Worm (Caenorhabditis elegans) whole organism, L2 larva: ENCODE data around the gene Y53G8AR.8.

Experiments used
- C34F6.9 ChIP-seq: fragments of 150-350 bp; optimal IDR thresholded peaks from 2 replicates; lab custom pipeline; 2014; ENCODE audit warnings: missing biosample characterization, missing genetic modification characterization
- Y55F3AM.14 ChIP-seq: fragments of 200-800 bp; sonication (Bioruptor generic); optimal IDR thresholded peaks from 2 replicates; lab custom pipeline; 2018; ENCODE audit warnings: mild to moderate bottlenecking, missing genetic modification characterization, missing compliant biosample characterization
- alr-1 ChIP-seq: fragments of 150-350 bp; optimal IDR thresholded peaks from 2 replicates; lab custom pipeline; 2014; ENCODE audit warnings: missing biosample characterization, missing genetic modification characterization
- aly-2 ChIP-seq: fragments of 150-350 bp; optimal IDR thresholded peaks from 2 replicates; lab custom pipeline; 2014; ENCODE audit warnings: missing biosample characterization, missing genetic modification characterization
- ama-1 ChIP-seq: fragments of 150-350 bp; optimal IDR thresholded peaks from 2 replicates; lab custom pipeline; 2018; ENCODE audit warnings: inconsistent platforms
- blmp-1 ChIP-seq: sonication (generic microtip); optimal IDR thresholded peaks from 2 replicates; lab custom pipeline; 2017; ENCODE audit warnings: missing genetic modification characterization, mild to moderate bottlenecking, missing compliant biosample characterization, antibody characterized with exemption, moderate library complexity; ENCODE audit not compliant: insufficient read depth
- ceh-16 ChIP-seq: fragments of 150-350 bp; optimal IDR thresholded peaks from 2 replicates; lab custom pipeline; 2014; ENCODE audit warnings: missing biosample characterization, missing genetic modification characterization
- ceh-82 ChIP-seq: fragments of 150-350 bp; optimal IDR thresholded peaks from 2 replicates; lab custom pipeline; 2014; ENCODE audit warnings: missing biosample characterization, missing genetic modification characterization
- crh-2 ChIP-seq: sonication (generic microtip); optimal IDR thresholded peaks from 2 replicates; lab custom pipeline; 2017; ENCODE audit warnings: missing biosample characterization, missing genetic modification characterization
- dmd-4 ChIP-seq: sonication (generic microtip); optimal IDR thresholded peaks from 2 replicates; lab custom pipeline; 2017; ENCODE audit warnings: missing biosample characterization, missing genetic modification characterization
- egl-27 ChIP-seq: sonication (generic microtip); optimal IDR thresholded peaks from 3 replicates; lab custom pipeline; 2017; ENCODE audit warnings: missing biosample characterization, missing genetic modification reagents, missing genetic modification characterization
- elt-1 ChIP-seq: fragments of 150-350 bp; optimal IDR thresholded peaks from 2 replicates; lab custom pipeline; 2014; ENCODE audit warnings: missing biosample characterization, missing genetic modification characterization
- elt-3 ChIP-seq: sonication (generic microtip); optimal IDR thresholded peaks from 2 replicates; lab custom pipeline; 2017; ENCODE audit warnings: missing biosample characterization, missing genetic modification characterization
- fos-1 ChIP-seq: fragments of 150-350 bp; optimal IDR thresholded peaks from 2 replicates; lab custom pipeline; 2014; ENCODE audit warnings: missing biosample characterization, missing genetic modification characterization
- gmeb-1 ChIP-seq: fragments of 150-350 bp; optimal IDR thresholded peaks from 2 replicates; lab custom pipeline; 2014; ENCODE audit warnings: missing biosample characterization, missing genetic modification characterization
- lin-11 ChIP-seq: fragments of 150-350 bp; sonication (generic microtip); optimal IDR thresholded peaks from 2 replicates; lab custom pipeline; 2014; ENCODE audit warnings: missing biosample characterization, missing genetic modification characterization, inconsistent platforms, mixed read lengths
- lin-39 ChIP-seq: fragments of 150-350 bp; optimal IDR thresholded peaks from 2 replicates; lab custom pipeline; 2014; ENCODE audit warnings: missing biosample characterization, missing genetic modification reagents, missing genetic modification characterization
- lsy-2 ChIP-seq, 2 experiments: fragments of 150-350 bp in 1 of 2; sonication (generic microtip) in 1 of 2; optimal IDR thresholded peaks; 2 replicates each; lab custom pipeline; 2014 to 2017; ENCODE audit warnings: missing biosample characterization in 2 of 2, missing genetic modification characterization in 2 of 2
- mbf-1 ChIP-seq: sonication (generic microtip); optimal IDR thresholded peaks from 2 replicates; lab custom pipeline; 2017; ENCODE audit warnings: missing biosample characterization, missing genetic modification characterization
- mdl-1 ChIP-seq, 2 experiments: fragments of 150-350 bp in 1 of 2; sonication (generic microtip) in 1 of 2; optimal IDR thresholded peaks; 2 replicates each; lab custom pipeline; 2017; ENCODE audit warnings: missing biosample characterization in 2 of 2, missing genetic modification characterization in 2 of 2
- nhr-10 ChIP-seq: sonication (generic microtip); optimal IDR thresholded peaks from 2 replicates; lab custom pipeline; 2017; ENCODE audit warnings: missing biosample characterization, missing genetic modification characterization
- nhr-11 ChIP-seq: fragments of 150-350 bp; optimal IDR thresholded peaks from 2 replicates; lab custom pipeline; 2014; ENCODE audit warnings: missing biosample characterization, missing genetic modification characterization
- nhr-12 ChIP-seq: fragments of 150-350 bp; optimal IDR thresholded peaks from 2 replicates; lab custom pipeline; 2014; ENCODE audit warnings: missing biosample characterization, missing genetic modification characterization
- nhr-129 ChIP-seq: fragments of 150-350 bp; optimal IDR thresholded peaks from 2 replicates; lab custom pipeline; 2014; ENCODE audit warnings: missing biosample characterization, missing genetic modification characterization
- nhr-21 ChIP-seq: fragments of 150-350 bp; optimal IDR thresholded peaks from 2 replicates; lab custom pipeline; 2014; ENCODE audit warnings: missing biosample characterization, missing genetic modification characterization
- nhr-23 ChIP-seq: fragments of 150-350 bp; optimal IDR thresholded peaks from 2 replicates; lab custom pipeline; 2014; ENCODE audit warnings: missing biosample characterization, missing genetic modification reagents, missing genetic modification characterization
- nhr-237 ChIP-seq: fragments of 150-350 bp; optimal IDR thresholded peaks from 2 replicates; lab custom pipeline; 2014; ENCODE audit warnings: missing biosample characterization, missing genetic modification characterization
- nhr-6 ChIP-seq: fragments of 150-350 bp; optimal IDR thresholded peaks from 2 replicates; lab custom pipeline; 2014; ENCODE audit warnings: missing biosample characterization, missing genetic modification characterization
- nhr-77 ChIP-seq: fragments of 150-350 bp; optimal IDR thresholded peaks from 2 replicates; lab custom pipeline; 2014; ENCODE audit warnings: missing biosample characterization, missing genetic modification characterization
- peb-1 ChIP-seq: fragments of 150-350 bp; optimal IDR thresholded peaks from 2 replicates; lab custom pipeline; 2014; ENCODE audit warnings: missing biosample characterization, missing genetic modification characterization
- sem-4 ChIP-seq: fragments of 150-350 bp; optimal IDR thresholded peaks from 2 replicates; lab custom pipeline; 2014; ENCODE audit warnings: missing biosample characterization, missing genetic modification reagents, missing genetic modification characterization
- skn-1 ChIP-seq: sonication (generic microtip); optimal IDR thresholded peaks from 2 replicates; lab custom pipeline; 2017; ENCODE audit warnings: missing biosample characterization, missing genetic modification characterization
- sma-3 ChIP-seq: sonication (generic microtip); optimal IDR thresholded peaks from 2 replicates; lab custom pipeline; 2016; ENCODE audit warnings: missing genetic modification reagents, missing genetic modification characterization, missing compliant biosample characterization
- sma-9 ChIP-seq, 2 experiments: fragments of 150-350 bp in 1 of 2; sonication (generic microtip) in 1 of 2; optimal IDR thresholded peaks; 2 replicates each; lab custom pipeline; 2014 to 2016; ENCODE audit warnings: missing genetic modification characterization in 2 of 2, mild to moderate bottlenecking in 1 of 2, missing biosample characterization in 1 of 2, missing compliant biosample characterization in 1 of 2, missing genetic modification reagents in 1 of 2, moderate library complexity in 1 of 2
- snpc-4 ChIP-seq: fragments of 150-350 bp; optimal IDR thresholded peaks from 2 replicates; lab custom pipeline; 2014; ENCODE audit warnings: missing biosample characterization, missing genetic modification characterization
- unc-55 ChIP-seq: fragments of 150-350 bp; sonication (generic microtip); optimal IDR thresholded peaks from 3 replicates; lab custom pipeline; 2014; ENCODE audit warnings: missing biosample characterization, missing genetic modification reagents, missing genetic modification characterization
- unc-62 ChIP-seq: fragments of 150-350 bp; optimal IDR thresholded peaks from 2 replicates; lab custom pipeline; 2014; ENCODE audit warnings: missing biosample characterization, missing genetic modification reagents, missing genetic modification characterization
- zag-1 ChIP-seq: fragments of 150-350 bp; optimal IDR thresholded peaks from 2 replicates; lab custom pipeline; 2014; ENCODE audit warnings: missing biosample characterization, missing genetic modification characterization
- ztf-11 ChIP-seq: sonication (generic microtip); optimal IDR thresholded peaks from 2 replicates; lab custom pipeline; 2017; ENCODE audit warnings: missing biosample characterization, missing genetic modification characterization

Gene Y53G8AR.8

DNA sequence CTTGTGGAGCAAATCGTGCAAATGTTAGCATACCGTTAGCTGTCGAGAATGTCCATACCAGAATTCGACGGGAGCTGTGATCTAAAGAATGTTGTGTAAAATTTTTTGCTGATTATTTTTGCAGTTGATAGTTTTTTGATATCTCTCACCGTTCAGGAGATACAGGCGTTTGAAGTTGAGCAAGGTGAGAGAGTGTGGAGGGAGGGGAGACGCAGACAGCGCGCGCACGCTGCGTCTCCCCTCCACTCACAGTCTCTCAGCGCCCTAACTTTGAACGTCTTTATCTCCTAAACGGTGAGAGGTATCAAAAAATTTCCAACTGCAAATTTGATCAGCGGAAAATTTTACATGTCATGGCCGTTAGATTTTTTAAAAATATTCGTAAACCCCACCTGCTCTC, 39.1 kb downstream of the Y53G8AR.8 start:
- no peak for TF ChIP-seq snpc-4 (tag; lab: Kevin White, UChicago)

ce11 chrIII:3253736-3254135, 40.4 kb downstream of the Y53G8AR.8 start:
- TF ChIP-seq fos-1 (tag; lab: Kevin White, UChicago) = peak; percentile 90
- TF ChIP-seq nhr-237 (tag; lab: Kevin White, UChicago) = no peak
- no peak for TF ChIP-seq mbf-1 (tag; lab: Kevin White, UChicago)
- TF ChIP-seq lin-11 (tag; lab: Kevin White, UChicago) = no peak
- peak; percentile 37 for TF ChIP-seq egl-27 (tag; lab: Kevin White, UChicago)
- TF ChIP-seq nhr-129 (tag; lab: Kevin White, UChicago) = no peak
- peak; percentile 1 for TF ChIP-seq gmeb-1 (tag; lab: Kevin White, UChicago)
- peak; percentile 63 for TF ChIP-seq sma-9 (GFP tag; optimal IDR thresholded peaks at IDR 0.05; lab: Kevin White, UChicago)
- no peak for TF ChIP-seq sma-9 (tag; optimal IDR thresholded peaks at IDR 0.05; lab: Kevin White, UChicago)

DNA sequence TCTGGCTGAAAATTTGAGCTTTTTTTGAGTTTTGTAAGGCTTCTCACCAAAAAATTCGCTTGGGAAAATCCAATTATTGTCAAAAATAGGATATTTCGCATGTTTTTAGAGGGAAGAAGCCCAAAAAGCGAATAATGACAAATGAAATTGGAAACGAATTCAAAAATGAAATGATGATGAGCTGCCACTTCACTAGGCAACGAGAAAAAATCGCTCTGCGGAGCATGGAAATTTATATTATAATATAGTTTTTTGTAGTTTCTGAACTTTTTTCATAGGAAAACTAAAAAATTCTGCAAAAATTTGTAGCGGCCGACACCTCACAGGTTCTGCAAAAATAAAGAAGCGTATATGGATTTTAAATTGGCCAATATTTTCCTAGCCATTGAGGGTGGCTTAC, 41.1 kb downstream of the Y53G8AR.8 start, which contains the start of gene Y53G8AL.3:
Y53G8AL.3 (minus strand) TSS at position 101 of the 400 bp plus-strand sequence.
- TF ChIP-seq mdl-1 (tag; optimal IDR thresholded peaks at IDR 0.05; lab: Kevin White, UChicago) = no peak

ce11 chrIII:3250596-3251112, 43.5 kb downstream of the Y53G8AR.8 start, which contains the start of gene Y53G8AL.4:
Y53G8AL.4 (minus strand) TSS chrIII:3250646.
- no peak for TF ChIP-seq aly-2
- TF ChIP-seq sma-3 (GFP tag; lab: Kevin White, UChicago) = no peak
- no peak for TF ChIP-seq unc-55 (GFP tag; lab: Kevin White, UChicago)
- TF ChIP-seq Y55F3AM.14 = no peak
- TF ChIP-seq lsy-2 (tag; optimal IDR thresholded peaks at IDR 0.05; lab: Kevin White, UChicago) = no peak
- no peak for TF ChIP-seq nhr-129 (tag; lab: Kevin White, UChicago)
- TF ChIP-seq sma-9 (GFP tag; optimal IDR thresholded peaks at IDR 0.05; lab: Kevin White, UChicago) = no peak
- no peak for TF ChIP-seq sma-9 (tag; optimal IDR thresholded peaks at IDR 0.05; lab: Kevin White, UChicago)
- no peak for TF ChIP-seq elt-1 (tag; lab: Kevin White, UChicago)

DNA sequence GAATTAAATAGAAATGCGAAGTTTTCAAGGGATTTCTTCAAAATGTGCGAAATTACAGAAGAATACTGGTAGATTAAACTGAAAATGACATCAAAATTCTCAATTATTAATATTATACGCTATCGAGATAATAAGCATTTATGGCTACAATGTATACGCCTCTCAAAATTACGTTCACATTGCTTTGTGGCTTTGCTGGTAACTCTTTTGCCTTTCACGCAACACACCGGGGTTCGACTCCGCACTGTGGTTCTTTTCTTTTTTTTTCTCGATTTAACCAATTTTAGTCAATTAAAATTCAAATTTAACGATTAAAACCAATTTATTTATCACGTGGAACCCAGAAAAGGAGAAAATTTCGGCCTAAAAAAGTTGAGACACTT, 45.1 kb downstream of the Y53G8AR.8 start:
- TF ChIP-seq lin-39 (tag; lab: Kevin White, UChicago) (no peak), sma-3 (GFP tag; lab: Kevin White, UChicago) (peak; percentile 16), unc-55 (GFP tag; lab: Kevin White, UChicago) (peak; percentile 7), sem-4 (no peak), ama-1 (lab: Kevin White, UChicago) (no peak), lsy-2 (tag; optimal IDR thresholded peaks at IDR 0.05; lab: Kevin White, UChicago) (no peak), snpc-4 (tag; lab: Kevin White, UChicago) (no peak), nhr-129 (tag; lab: Kevin White, UChicago) (no peak), nhr-11 (tag; lab: Kevin White, UChicago) (no peak), nhr-23 (tag; lab: Kevin White, UChicago) (no peak), elt-3 (tag; lab: Kevin White, UChicago) (no peak), blmp-1 (tag; lab: Kevin White, UChicago) (no peak), peb-1 (tag; lab: Kevin White, UChicago) (no peak), nhr-6 (no peak), lin-11 (tag; lab: Kevin White, UChicago) (no peak), mbf-1 (tag; lab: Kevin White, UChicago) (no peak), fos-1 (tag; lab: Kevin White, UChicago) (no peak), unc-62 (no peak), Y55F3AM.14 (peak; percentile 30), zag-1 (no peak), egl-27 (tag; lab: Kevin White, UChicago) (no peak), sma-9 (GFP tag; optimal IDR thresholded peaks at IDR 0.05; lab: Kevin White, UChicago) (no peak), sma-9 (tag; optimal IDR thresholded peaks at IDR 0.05; lab: Kevin White, UChicago) (no peak), nhr-77 (tag; lab: Kevin White, UChicago) (no peak)

DNA sequence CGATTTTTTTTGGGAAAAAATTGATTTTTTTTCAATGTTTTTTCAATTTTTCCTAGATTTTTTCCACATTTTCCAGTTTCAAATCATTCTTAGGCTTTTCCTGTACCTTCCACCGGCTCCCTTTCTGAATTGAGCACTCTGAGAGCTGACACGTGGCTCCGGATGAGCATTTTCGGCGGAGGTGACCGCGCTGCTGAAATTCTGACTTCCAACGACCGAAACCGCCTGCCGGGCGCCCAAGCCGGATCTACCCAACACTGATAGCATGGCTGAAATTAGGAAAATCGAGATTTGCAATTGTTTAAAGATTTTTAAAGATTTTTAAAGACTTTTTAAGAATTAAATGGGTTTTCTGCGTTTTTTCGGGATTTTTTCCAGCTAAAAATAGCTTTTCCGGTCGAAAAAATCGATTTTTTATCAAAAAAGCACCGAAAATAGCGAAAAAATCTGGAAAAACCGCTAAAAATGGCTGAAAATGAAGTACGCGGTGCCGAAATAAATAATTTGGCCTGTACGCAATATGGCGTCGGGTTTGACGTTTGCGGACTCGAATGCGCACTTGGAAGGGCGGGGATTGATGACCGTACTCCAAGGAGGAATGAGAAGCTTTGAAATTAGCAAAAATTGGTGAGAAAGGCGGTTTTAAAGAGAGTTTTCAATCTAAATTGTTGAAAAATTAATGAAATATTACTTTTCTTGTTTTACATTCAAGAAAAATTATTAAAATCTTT, 45.7 kb downstream of the Y53G8AR.8 start, which contains the start of gene nduf-9:
nduf-9 (minus strand) TSS at position 269 of the 731 bp plus-strand sequence.
- peak; percentile 30 for TF ChIP-seq nhr-129 (tag; lab: Kevin White, UChicago)
- peak; percentile 16 for TF ChIP-seq gmeb-1 (tag; lab: Kevin White, UChicago)
- TF ChIP-seq alr-1 = no peak
- no peak for TF ChIP-seq lin-39 (tag; lab: Kevin White, UChicago)
- TF ChIP-seq ceh-16 (tag; lab: Kevin White, UChicago) = no peak
- no peak for TF ChIP-seq nhr-10 (tag; lab: Kevin White, UChicago)
- TF ChIP-seq skn-1 (tag; lab: Kevin White, UChicago) = no peak
- TF ChIP-seq nhr-12 (tag; lab: Kevin White, UChicago) = no peak
- peak; percentile 13 for TF ChIP-seq unc-55 (GFP tag; lab: Kevin White, UChicago)
- TF ChIP-seq snpc-4 (tag; lab: Kevin White, UChicago) = no peak
- TF ChIP-seq ama-1 (lab: Kevin White, UChicago) = no peak
- peak; percentile 84 to 96 for TF ChIP-seq lsy-2 (tag; optimal IDR thresholded peaks at IDR 0.05; lab: Kevin White, UChicago)
- TF ChIP-seq ztf-11 = no peak
- no peak for TF ChIP-seq ceh-82 (tag; lab: Kevin White, UChicago)
- TF ChIP-seq nhr-23 (tag; lab: Kevin White, UChicago) = no peak
- peak; percentile 55 for TF ChIP-seq C34F6.9
- TF ChIP-seq egl-27 (tag; lab: Kevin White, UChicago) = no peak
- no peak for TF ChIP-seq dmd-4 (tag; lab: Kevin White, UChicago)
- no peak for TF ChIP-seq nhr-21 (tag; lab: Kevin White, UChicago)
- no peak for TF ChIP-seq crh-2 (tag; lab: Kevin White, UChicago)
